Worm (Caenorhabditis elegans): ENCODE data around the gene gut-2.
A peak's percentile ranks its signal among the peaks of the same experiment; 100 is the strongest.

ce11 chrV:13468190-13468765, 29.2 kb upstream of the gut-2 start, which contains the start of the genes F25H9.6 and F25H9.7:
- TF ChIP-seq tbx-37 (GFP tag; conservative IDR thresholded peaks at IDR 0.05): peak; percentile 89
- 0 out of 2 replicates have a peak, but pooled peaks have one; percentile 32 for TF ChIP-seq scrt-1 (GFP tag; IDR thresholded peaks at IDR 0.05)
- TF ChIP-seq ceh-36 (tag; optimal IDR thresholded peaks at IDR 0.05): no peak
- TF ChIP-seq tbx-11 (GFP tag; IDR thresholded peaks at IDR 0.05): 0 out of 2 replicates have a peak, but pooled peaks have one; percentile 17
- no peak for TF ChIP-seq sea-1 (GFP tag; conservative IDR thresholded peaks at IDR 0.05)
- TF ChIP-seq ets-7 (tag; optimal IDR thresholded peaks at IDR 0.05): peak; percentile 37
- TF ChIP-seq pes-1 (GFP tag; IDR thresholded peaks at IDR 0.05): peak; percentile 72

All from whole organism, early embryonic.